Fruit fly (Drosophila melanogaster) whole organism, embryonic: Measurements from ENCODE around the gene CG6431.

Source experiments
- Asciz ChIP-seq: fragments of 200-800 bp; sonication (Bioruptor generic); optimal IDR thresholded peaks from 2 replicates; lab custom pipeline; 2017; ENCODE audit warnings: missing biosample characterization, mild to moderate bottlenecking, missing genetic modification characterization, missing genetic modification reagents
- Atf3 ChIP-seq: fragments of 200-800 bp; sonication (Bioruptor generic); optimal IDR thresholded peaks from 3 replicates; lab custom pipeline; 2016; ENCODE audit warnings: missing biosample characterization, missing genetic modification characterization
- Bdp1 ChIP-seq: fragments of 200-800 bp; sonication (Bioruptor generic); optimal IDR thresholded peaks from 3 replicates; lab custom pipeline; 2016; ENCODE audit warnings: missing biosample characterization, missing genetic modification characterization
- Bgb ChIP-seq: fragments of 200-800 bp; sonication (Bioruptor generic); IDR thresholded peaks from 2 replicates; pipeline ENCODE4 v1.3.6; 2022; ENCODE audit warnings: missing biosample characterization, missing genetic modification characterization; ENCODE audit not compliant: partially characterized antibody
- CG11696 ChIP-seq: fragments of 200-800 bp; sonication (Bioruptor generic); IDR thresholded peaks from 2 replicates; pipeline ENCODE4 v1.3.6; 2022; ENCODE audit warnings: missing biosample characterization, missing genetic modification characterization
- CG11723 ChIP-seq: fragments of 200-800 bp; sonication (Bioruptor generic); optimal IDR thresholded peaks from 2 replicates; lab custom pipeline; 2017; ENCODE audit warnings: missing biosample characterization, mild to moderate bottlenecking, missing genetic modification characterization
- CG12071 ChIP-seq: fragments of 200-800 bp; sonication (Bioruptor generic); optimal IDR thresholded peaks from 3 replicates; lab custom pipeline; 2018; ENCODE audit warnings: missing biosample characterization, mild to moderate bottlenecking, missing genetic modification characterization
- CG12659 ChIP-seq: fragments of 200-800 bp; sonication (Bioruptor generic); optimal IDR thresholded peaks from 3 replicates; lab custom pipeline; 2017; ENCODE audit warnings: mild to moderate bottlenecking, missing biosample characterization, missing genetic modification reagents, missing genetic modification characterization
- CG13424 ChIP-seq: fragments of 200-800 bp; sonication (Bioruptor generic); optimal IDR thresholded peaks from 2 replicates; lab custom pipeline; 2019; ENCODE audit warnings: missing biosample characterization, mild to moderate bottlenecking, missing genetic modification characterization, moderate library complexity
- CG14667 ChIP-seq: fragments of 200-800 bp; sonication (Bioruptor generic); IDR thresholded peaks from 2 replicates; pipeline ENCODE4 v1.3.6; 2022; ENCODE audit warnings: missing biosample characterization, missing genetic modification characterization
- CG15601 ChIP-seq: fragments of 200-800 bp; sonication (Bioruptor generic); optimal IDR thresholded peaks from 3 replicates; lab custom pipeline; 2019; ENCODE audit warnings: missing biosample characterization, mild to moderate bottlenecking, missing genetic modification characterization, moderate library complexity
- CG1603 ChIP-seq: fragments of 200-800 bp; sonication (Bioruptor generic); optimal IDR thresholded peaks from 2 replicates; lab custom pipeline; 2019; ENCODE audit warnings: missing biosample characterization, mild to moderate bottlenecking, missing genetic modification characterization, moderate library complexity
- CG16779 ChIP-seq: fragments of 200-800 bp; sonication (Bioruptor generic); IDR thresholded peaks from 2 replicates; pipeline ENCODE4 v1.3.6; 2022; ENCODE audit warnings: missing biosample characterization, missing genetic modification characterization
- CG17328 ChIP-seq: fragments of 200-800 bp; sonication (Bioruptor generic); IDR thresholded peaks from 2 replicates; pipeline ENCODE4 v1.3.6; 2022; ENCODE audit warnings: missing biosample characterization, missing genetic modification characterization
- CG17359 ChIP-seq: fragments of 200-800 bp; sonication (Bioruptor generic); optimal IDR thresholded peaks from 3 replicates; lab custom pipeline; 2018; ENCODE audit warnings: missing biosample characterization, mild to moderate bottlenecking, missing genetic modification characterization, moderate library complexity
- CG17802 ChIP-seq: fragments of 200-800 bp; sonication (Bioruptor generic); optimal IDR thresholded peaks from 2 replicates; lab custom pipeline; 2018; ENCODE audit warnings: missing biosample characterization, mild to moderate bottlenecking, missing genetic modification characterization, moderate library complexity
- CG17829 ChIP-seq: fragments of 200-800 bp; optimal IDR thresholded peaks from 2 replicates; lab custom pipeline; 2019; ENCODE audit warnings: missing biosample characterization, mild to moderate bottlenecking, missing genetic modification characterization, moderate library complexity
- CG1832 ChIP-seq: fragments of 200-800 bp; sonication (Bioruptor generic); optimal IDR thresholded peaks from 2 replicates; lab custom pipeline; 2017; ENCODE audit warnings: missing biosample characterization, mild to moderate bottlenecking, missing genetic modification characterization, inconsistent platforms
- CG18599 ChIP-seq: fragments of 200-800 bp; sonication (Bioruptor generic); optimal IDR thresholded peaks from 3 replicates; lab custom pipeline; 2017; ENCODE audit warnings: missing biosample characterization, missing genetic modification characterization, mild to moderate bottlenecking, moderate library complexity, missing genetic modification reagents
- CG2120 ChIP-seq: fragments of 200-800 bp; sonication (Bioruptor generic); optimal IDR thresholded peaks from 3 replicates; lab custom pipeline; 2016; ENCODE audit warnings: missing biosample characterization, missing genetic modification characterization
- CG30020 ChIP-seq: fragments of 200-800 bp; optimal IDR thresholded peaks from 2 replicates; lab custom pipeline; 2019; ENCODE audit warnings: missing biosample characterization, mild to moderate bottlenecking, missing genetic modification characterization, moderate library complexity
- CG31388 ChIP-seq: fragments of 200-800 bp; sonication (Bioruptor generic); optimal IDR thresholded peaks from 2 replicates; lab custom pipeline; 2016; ENCODE audit warnings: missing biosample characterization, missing genetic modification characterization
- CG32532 ChIP-seq: fragments of 200-800 bp; sonication (Bioruptor generic); IDR thresholded peaks from 2 replicates; pipeline ENCODE4 v1.3.6; 2022; ENCODE audit warnings: missing biosample characterization, missing genetic modification characterization
- CG4730 ChIP-seq: fragments of 200-800 bp; sonication (Bioruptor generic); IDR thresholded peaks from 2 replicates; pipeline ENCODE4 v1.3.6; 2022; ENCODE audit warnings: missing biosample characterization, missing genetic modification characterization
- CG6689 ChIP-seq: fragments of 200-800 bp; sonication (Bioruptor generic); IDR thresholded peaks from 2 replicates; pipeline ENCODE4 v1.3.6; 2022; ENCODE audit warnings: missing biosample characterization, missing genetic modification characterization
- CG7357 ChIP-seq: fragments of 200-800 bp; sonication (Bioruptor generic); IDR thresholded peaks from 3 replicates; pipeline ENCODE4 v1.3.6; 2022; ENCODE audit warnings: missing biosample characterization, missing genetic modification characterization
- CG7786 ChIP-seq: fragments of 200-800 bp; sonication (Bioruptor generic); optimal IDR thresholded peaks from 2 replicates; lab custom pipeline; 2016; ENCODE audit warnings: missing biosample characterization, missing genetic modification characterization
- CG8290 ChIP-seq, 3 experiments: fragments of 200-800 bp; sonication (Bioruptor generic); optimal IDR thresholded peaks; 2 replicates each; lab custom pipeline; 2016 to 2019; ENCODE audit warnings: missing biosample characterization in 3 of 3, missing genetic modification characterization in 3 of 3, mild to moderate bottlenecking in 2 of 3, moderate library complexity in 1 of 3
- CG8765 ChIP-seq: fragments of 200-800 bp; sonication (Bioruptor generic); IDR thresholded peaks from 2 replicates; pipeline ENCODE4 v1.3.6; 2022; ENCODE audit warnings: missing biosample characterization, missing genetic modification characterization
- CG9609 ChIP-seq: fragments of 200-800 bp; sonication (Bioruptor generic); optimal IDR thresholded peaks from 3 replicates; lab custom pipeline; 2016; ENCODE audit warnings: missing biosample characterization, missing genetic modification characterization
- CG9797 ChIP-seq: fragments of 200-800 bp; sonication (Bioruptor generic); optimal IDR thresholded peaks from 3 replicates; lab custom pipeline; 2018; ENCODE audit warnings: missing biosample characterization, mild to moderate bottlenecking, missing genetic modification characterization
- Doc3 ChIP-seq: fragments of 200-800 bp; sonication (Bioruptor generic); IDR thresholded peaks from 3 replicates; pipeline ENCODE4 v1.3.6; 2022; ENCODE audit warnings: missing biosample characterization, missing genetic modification characterization; ENCODE audit not compliant: partially characterized antibody
- Hmr ChIP-seq: fragments of 200-800 bp; sonication (Bioruptor generic); optimal IDR thresholded peaks from 3 replicates; lab custom pipeline; 2017; ENCODE audit warnings: mild to moderate bottlenecking, missing biosample characterization, missing genetic modification reagents, missing genetic modification characterization
- Hsf ChIP-seq: fragments of 200-800 bp; sonication (Bioruptor generic); optimal IDR thresholded peaks from 3 replicates; lab custom pipeline; 2016; ENCODE audit warnings: missing biosample characterization, missing genetic modification characterization
- Jarid2 ChIP-seq: fragments of 200-800 bp; sonication (Bioruptor generic); optimal IDR thresholded peaks from 3 replicates; lab custom pipeline; 2017; ENCODE audit warnings: mild to moderate bottlenecking, missing biosample characterization, missing genetic modification reagents, missing genetic modification characterization
- NK7.1 ChIP-seq: fragments of 200-800 bp; sonication (Bioruptor generic); optimal IDR thresholded peaks from 3 replicates; lab custom pipeline; 2016; ENCODE audit warnings: missing biosample characterization, missing genetic modification characterization
- Sox100B ChIP-seq: fragments of 200-800 bp; sonication (Bioruptor generic); optimal IDR thresholded peaks from 3 replicates; lab custom pipeline; 2018; ENCODE audit warnings: missing biosample characterization, mild to moderate bottlenecking, missing genetic modification characterization
- amos ChIP-seq: fragments of 200-800 bp; sonication (Bioruptor generic); IDR thresholded peaks from 2 replicates; pipeline ENCODE4 v1.3.6; 2022; ENCODE audit warnings: missing biosample characterization, missing genetic modification characterization; ENCODE audit not compliant: partially characterized antibody
- cato ChIP-seq: fragments of 200-800 bp; sonication (Bioruptor generic); optimal IDR thresholded peaks from 2 replicates; lab custom pipeline; 2016; ENCODE audit warnings: missing biosample characterization, missing genetic modification characterization, borderline replicate concordance
- chm ChIP-seq: fragments of 200-800 bp; sonication (Bioruptor generic); IDR thresholded peaks from 2 replicates; pipeline ENCODE4 v1.3.6; 2022; ENCODE audit warnings: missing biosample characterization, missing genetic modification characterization
- eve ChIP-seq, 2 experiments: fragments of >200 bp; optimal IDR thresholded peaks; 2 replicates each; lab custom pipeline; 2017; ENCODE audit warnings: missing biosample characterization in 2 of 2, missing genetic modification characterization in 2 of 2
- ftz-f1 ChIP-seq: fragments of 200-800 bp; sonication (Bioruptor generic); optimal IDR thresholded peaks from 2 replicates; lab custom pipeline; 2016; ENCODE audit warnings: missing biosample characterization, missing genetic modification characterization
- grau ChIP-seq: fragments of 200-800 bp; optimal IDR thresholded peaks from 3 replicates; lab custom pipeline; 2019; ENCODE audit warnings: missing biosample characterization, mild to moderate bottlenecking, missing genetic modification characterization, moderate library complexity
- gt ChIP-seq: fragments of 200-800 bp; sonication (Bioruptor generic); IDR thresholded peaks from 2 replicates; pipeline ENCODE4 v1.3.6; 2022; ENCODE audit warnings: missing biosample characterization, missing genetic modification characterization
- h ChIP-seq: fragments of >200 bp; optimal IDR thresholded peaks from 2 replicates; lab custom pipeline; 2017
- kay ChIP-seq: fragments of 200-800 bp; sonication (Bioruptor generic); optimal IDR thresholded peaks from 2 replicates; lab custom pipeline; 2016; ENCODE audit warnings: missing biosample characterization, missing genetic modification characterization
- salm ChIP-seq: fragments of 200-800 bp; sonication (Bioruptor generic); optimal IDR thresholded peaks from 2 replicates; lab custom pipeline; 2018; ENCODE audit warnings: missing biosample characterization, mild to moderate bottlenecking, missing genetic modification characterization
- schlank ChIP-seq: fragments of 200-800 bp; sonication (Bioruptor generic); optimal IDR thresholded peaks from 2 replicates; lab custom pipeline; 2018; ENCODE audit warnings: missing biosample characterization, mild to moderate bottlenecking, missing genetic modification characterization
- stwl ChIP-seq: fragments of 200-800 bp; sonication (Bioruptor generic); optimal IDR thresholded peaks from 3 replicates; lab custom pipeline; 2018; ENCODE audit warnings: missing biosample characterization, mild to moderate bottlenecking, missing genetic modification characterization, moderate library complexity
- tll ChIP-seq, 2 experiments: fragments of 200-800 bp in 1 of 2; fragments of >200 bp in 1 of 2; sonication (Bioruptor generic) in 1 of 2; optimal IDR thresholded peaks; 2 replicates each; lab custom pipeline; 2017 to 2019; ENCODE audit warnings: missing biosample characterization in 2 of 2, missing genetic modification characterization in 2 of 2, mild to moderate bottlenecking in 1 of 2, moderate library complexity in 1 of 2
- wek ChIP-seq: fragments of 200-800 bp; sonication (Bioruptor generic); optimal IDR thresholded peaks from 3 replicates; lab custom pipeline; 2018; ENCODE audit warnings: missing biosample characterization, mild to moderate bottlenecking, missing genetic modification characterization, moderate library complexity

Gene CG6431

dm6 chr2L:10728751-10729150 is 4.7 kb downstream of the CG6431 start, which contains the start of gene CG6443 (continued):
- TF ChIP-seq CG17802: no peak
- no peak for TF ChIP-seq chm (GFP tag; lab: Robert Waterston, UW)
- TF ChIP-seq kay (GFP tag; lab: Kevin White, UChicago): no peak
- no peak for TF ChIP-seq CG8765
- TF ChIP-seq cato (GFP tag; lab: Kevin White, UChicago): no peak
- no peak for TF ChIP-seq CG2120 (GFP tag; lab: Kevin White, UChicago)
- no peak for TF ChIP-seq CG16779
- no peak for TF ChIP-seq salm (tag; lab: Kevin White, UChicago)
- TF ChIP-seq tll (GFP tag; optimal IDR thresholded peaks at IDR 0.05; lab: Kevin White, UChicago): no peak
- TF ChIP-seq CG1832 (GFP tag; lab: Kevin White, UChicago): no peak
- TF ChIP-seq CG17328 (GFP tag; lab: Robert Waterston, UW): no peak
- no peak for TF ChIP-seq eve (GFP tag; optimal IDR thresholded peaks at IDR 0.05; lab: Kevin White, UChicago)
- no peak for TF ChIP-seq Jarid2 (GFP tag; lab: Kevin White, UChicago)
- TF ChIP-seq Hmr: no peak
- TF ChIP-seq CG4730 (GFP tag; lab: Robert Waterston, UW): no peak
- no peak for TF ChIP-seq CG31388 (GFP tag; lab: Kevin White, UChicago)
- no peak for TF ChIP-seq ftz-f1 (GFP tag; lab: Kevin White, UChicago)
- TF ChIP-seq CG8290 (GFP tag; optimal IDR thresholded peaks at IDR 0.05; lab: Kevin White, UChicago): no peak
- no peak for TF ChIP-seq CG8290 (tag; optimal IDR thresholded peaks at IDR 0.05; lab: Kevin White, UChicago)
- no peak for TF ChIP-seq CG7357 (GFP tag; lab: Robert Waterston, UW)
- no peak for TF ChIP-seq Asciz (GFP tag; lab: Kevin White, UChicago)
- peak; percentile 81 for TF ChIP-seq amos (GFP tag; lab: Robert Waterston, UW)
- TF ChIP-seq CG11723 (GFP tag; lab: Kevin White, UChicago): no peak
- no peak for TF ChIP-seq h (lab: Kevin White, UChicago)
- no peak for TF ChIP-seq NK7.1 (GFP tag; lab: Kevin White, UChicago)
- no peak for TF ChIP-seq CG9609 (GFP tag; lab: Kevin White, UChicago)
- TF ChIP-seq Bgb (GFP tag; lab: Robert Waterston, UW): peak; percentile 75
- TF ChIP-seq grau (tag; lab: Kevin White, UChicago): no peak
- TF ChIP-seq CG11696: no peak
- TF ChIP-seq CG30020 (tag; lab: Kevin White, UChicago): peak; percentile 38
- TF ChIP-seq CG15601 (tag; lab: Kevin White, UChicago): peak; percentile 16
- no peak for TF ChIP-seq Bdp1
- TF ChIP-seq schlank (tag; lab: Kevin White, UChicago): no peak
- no peak for TF ChIP-seq wek (GFP tag; lab: Kevin White, UChicago)
- TF ChIP-seq CG13424: no peak
- no peak for TF ChIP-seq Sox100B (GFP tag; lab: Kevin White, UChicago)
- no peak for TF ChIP-seq CG32532 (GFP tag; lab: Robert Waterston, UW)
- TF ChIP-seq CG6689 (GFP tag; lab: Robert Waterston, UW): no peak
- no peak for TF ChIP-seq CG7786 (GFP tag; lab: Kevin White, UChicago)
- TF ChIP-seq Atf3 (GFP tag; lab: Kevin White, UChicago): no peak
- TF ChIP-seq Hsf (GFP tag; lab: Kevin White, UChicago): no peak
- TF ChIP-seq gt (GFP tag; lab: Robert Waterston, UW): no peak
- no peak for TF ChIP-seq CG17829
- no peak for TF ChIP-seq CG9797
- peak; percentile 89 for TF ChIP-seq stwl (tag; lab: Kevin White, UChicago)
- TF ChIP-seq CG14667 (GFP tag; lab: Robert Waterston, UW): no peak
- TF ChIP-seq CG12659 (GFP tag; lab: Kevin White, UChicago): peak; percentile 56
- no peak for TF ChIP-seq CG12071 (GFP tag; lab: Kevin White, UChicago)
- peak; percentile 81 for TF ChIP-seq Doc3 (GFP tag; lab: Robert Waterston, UW)
- peak; percentile 27 for TF ChIP-seq CG1603 (tag; lab: Kevin White, UChicago)
- TF ChIP-seq CG18599 (GFP tag; lab: Kevin White, UChicago): no peak
- no peak for TF ChIP-seq CG17359 (tag; lab: Kevin White, UChicago)
